Worm (Caenorhabditis elegans): ENCODE data around the gene pfkb-1.2.

The pfkb-1.2 gene

DNA sequence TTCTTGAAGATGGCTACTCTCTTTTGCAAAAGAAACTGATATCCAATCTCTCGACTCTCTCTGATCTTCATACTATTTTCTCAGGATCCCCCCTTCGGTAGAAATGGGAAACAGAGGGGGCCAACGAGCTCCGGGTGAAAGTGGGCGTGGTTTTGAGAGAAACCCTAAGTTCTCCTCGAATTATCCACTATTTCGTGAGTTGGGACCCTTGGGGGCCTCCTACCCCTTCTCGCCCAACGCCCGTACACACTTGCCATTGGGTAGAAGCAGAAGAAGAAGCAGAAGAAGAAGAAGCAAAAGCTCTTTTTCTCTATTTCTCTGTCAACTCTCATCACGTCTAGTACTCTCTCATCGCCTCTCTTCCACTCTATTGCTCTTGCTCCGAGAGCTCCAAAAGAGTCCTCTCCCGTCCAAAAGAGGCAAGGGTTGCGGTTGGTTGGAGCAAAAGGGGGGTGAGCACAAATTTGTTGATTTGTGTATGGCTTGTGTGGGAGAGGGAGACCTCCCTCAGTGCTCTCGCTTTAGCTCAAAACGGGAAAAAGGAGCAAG lies 32.3 kb downstream of the pfkb-1.2 start (continued):
- TF ChIP-seq nhr-42 (GFP tag; IDR thresholded peaks at IDR 0.05) (no peak), lin-29 (GFP tag; IDR thresholded peaks at IDR 0.05) (no peak), ZK337.2 (GFP tag; IDR thresholded peaks at IDR 0.05) (no peak), Y75B8A.6 (GFP tag; IDR thresholded peaks at IDR 0.05) (no peak), vab-7 (GFP tag; IDR thresholded peaks at IDR 0.05) (0 out of 2 replicates have a peak, but pooled peaks have one; percentile 32), ces-1 (GFP tag; optimal IDR thresholded peaks at IDR 0.05) (no peak), fkh-10 (GFP tag; optimal IDR thresholded peaks at IDR 0.05) (peak; percentile 82), daf-12 (tag; optimal IDR thresholded peaks at IDR 0.05) (no peak), zfp-2 (tag; optimal IDR thresholded peaks at IDR 0.05) (no peak), mxl-2 (GFP tag; conservative IDR thresholded peaks at IDR 0.05) (no peak), nhr-237 (tag; optimal IDR thresholded peaks at IDR 0.05) (no peak), set-16 (GFP tag; IDR thresholded peaks at IDR 0.05) (peak; percentile 59), nhr-28 (tag; optimal IDR thresholded peaks at IDR 0.05) (no peak), daf-16 (GFP tag; optimal IDR thresholded peaks at IDR 0.05) (peak in 1 of 2 experiments; percentile 50), daf-16 (tag; optimal IDR thresholded peaks at IDR 0.05) (no peak), tra-1 (GFP tag; IDR thresholded peaks at IDR 0.05) (no peak), lin-15B (tag; optimal IDR thresholded peaks at IDR 0.05) (no peak), cey-2 (tag; optimal IDR thresholded peaks at IDR 0.05; ENCODE audit: borderline replicate concordance, insufficient read depth) (no peak), nhr-6 (tag; optimal IDR thresholded peaks at IDR 0.05) (no peak), zip-11 (GFP tag; IDR thresholded peaks at IDR 0.05) (no peak), fos-1 (tag; optimal IDR thresholded peaks at IDR 0.05) (no peak)

DNA sequence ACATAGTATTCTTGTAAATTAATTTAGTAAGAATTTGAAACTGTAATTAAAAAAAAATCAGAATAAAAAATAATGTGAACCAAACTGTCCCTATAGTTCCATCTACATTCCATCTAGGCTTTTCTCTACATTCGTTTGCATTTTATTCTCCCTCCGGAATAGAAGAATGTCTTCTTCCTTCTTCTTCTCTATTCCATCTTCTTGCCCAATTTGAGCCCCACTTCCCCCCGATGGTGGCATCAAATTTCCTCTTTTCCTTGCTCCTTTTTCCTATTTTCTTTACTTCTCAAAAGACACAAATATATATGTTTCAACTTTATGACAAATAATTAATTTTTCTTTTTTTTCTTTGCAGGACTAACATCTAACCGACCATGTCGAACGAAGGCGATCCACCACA lies 33.5 kb downstream of the pfkb-1.2 start, which contains the start of gene unc-44:
Gene unc-44, plus strand, starts transcription at position 356 of the 400 bp plus-strand sequence.
- TF ChIP-seq egl-27 (tag; optimal IDR thresholded peaks at IDR 0.05) (no peak), unc-62 (GFP tag; optimal IDR thresholded peaks at IDR 0.05 in 1 of 2) (peak in 1 of 2 experiments; percentile 65), unc-62 (tag; optimal IDR thresholded peaks at IDR 0.05) (no peak), gei-8 (GFP tag; optimal IDR thresholded peaks at IDR 0.05) (no peak)

DNA sequence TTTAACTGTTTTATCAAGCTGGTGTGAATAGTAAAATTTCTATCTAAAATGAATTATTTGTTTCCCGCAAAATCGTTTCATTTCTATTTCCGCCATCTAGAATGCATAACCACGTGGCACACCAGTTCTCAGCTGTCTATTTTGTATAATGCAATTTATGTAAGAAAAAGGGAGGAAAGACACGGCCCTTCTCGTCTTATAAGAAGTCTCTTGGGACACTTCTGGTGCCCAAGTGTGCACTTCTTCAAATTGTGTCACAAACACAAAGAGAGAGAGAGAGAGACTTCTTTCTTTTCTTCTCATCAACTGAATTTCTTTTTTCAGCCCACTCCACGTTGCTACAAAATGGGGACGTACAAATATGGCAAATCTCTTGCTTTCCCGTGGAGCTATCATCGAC lies 35.5 kb downstream of the pfkb-1.2 start:
- TF ChIP-seq F10B5.3 (tag; optimal IDR thresholded peaks at IDR 0.05) (no peak), mep-1 (tag; optimal IDR thresholded peaks at IDR 0.05) (peak; percentile 2), ctbp-1 (GFP tag; IDR thresholded peaks at IDR 0.05) (0 out of 2 replicates have a peak, but pooled peaks have one; percentile 33), rbr-2 (tag; optimal IDR thresholded peaks at IDR 0.05) (no peak), zip-2 (tag; optimal IDR thresholded peaks at IDR 0.05) (no peak), nhr-102 (tag; optimal IDR thresholded peaks at IDR 0.05) (no peak), mdl-1 (tag; optimal IDR thresholded peaks at IDR 0.05) (peak in 1 of 2 experiments; percentile 12), snpc-4 (tag; optimal IDR thresholded peaks at IDR 0.05) (no peak), daf-8 (GFP tag; IDR thresholded peaks at IDR 0.05) (no peak)

DNA sequence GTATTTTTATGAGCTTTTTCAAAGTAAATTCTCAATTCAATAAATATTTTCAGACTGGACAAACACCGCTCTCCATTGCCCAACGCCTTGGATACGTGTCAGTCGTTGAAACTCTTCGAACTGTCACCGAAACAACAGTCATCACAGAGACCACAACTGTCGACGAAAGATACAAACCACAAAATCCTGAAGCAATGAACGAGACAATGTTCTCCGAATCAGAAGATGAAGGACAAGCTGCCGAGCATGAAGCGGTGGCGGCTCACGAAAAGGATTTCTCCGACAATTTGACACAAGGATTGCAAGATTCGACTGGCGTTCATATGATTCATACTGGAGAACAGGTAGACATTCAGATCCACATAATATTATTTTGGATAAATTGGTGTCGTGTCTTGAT lies 38.1 kb downstream of the pfkb-1.2 start:
- TF ChIP-seq vab-7 (GFP tag; IDR thresholded peaks at IDR 0.05) (no peak), hmg-1.1 (GFP tag; IDR thresholded peaks at IDR 0.05) (no peak), nhr-42 (GFP tag; IDR thresholded peaks at IDR 0.05) (no peak), mxl-3 (GFP tag; optimal IDR thresholded peaks at IDR 0.05) (no peak), lir-3 (tag; optimal IDR thresholded peaks at IDR 0.05) (no peak), nhr-48 (tag; optimal IDR thresholded peaks at IDR 0.05) (no peak), nhr-28 (tag; optimal IDR thresholded peaks at IDR 0.05) (no peak), egl-43 (GFP tag; IDR thresholded peaks at IDR 0.05) (no peak), ama-1 (optimal IDR thresholded peaks at IDR 0.05) (no peak), ZK546.5 (tag; optimal IDR thresholded peaks at IDR 0.05) (no peak), dmd-6 (GFP tag; IDR thresholded peaks at IDR 0.05) (no peak), daf-8 (GFP tag; IDR thresholded peaks at IDR 0.05) (no peak), Y5F2A.4 (GFP tag; optimal IDR thresholded peaks at IDR 0.05) (no peak)

Data from whole organism, L4 larva.